Worm (Caenorhabditis elegans) whole organism, young adult: Measurements from ENCODE around the gene inso-1.

Experiments used
- F57C9.4 ChIP-seq: sonication (generic microtip); optimal IDR thresholded peaks from 2 replicates; lab custom pipeline; 2017; ENCODE audit warnings: mild to moderate bottlenecking, missing genetic modification characterization, missing compliant biosample characterization
- Y79H2A.3 ChIP-seq: fragments of 200-800 bp; sonication (Bioruptor generic); conservative IDR thresholded peaks from 2 replicates; pipeline ENCODE4 v1.3.6; 2022; ENCODE audit warnings: missing genetic modification reagents, missing genetic modification characterization, missing compliant biosample characterization
- athp-1 ChIP-seq: sonication (generic microtip); optimal IDR thresholded peaks from 2 replicates; lab custom pipeline; 2017; ENCODE audit warnings: mild to moderate bottlenecking, missing genetic modification characterization, missing compliant biosample characterization
- rec-8 ChIP-seq, 2 experiments: sonication (generic microtip); optimal IDR thresholded peaks; 2 replicates each; lab custom pipeline; 2016; ENCODE audit warnings: mild to moderate bottlenecking in 2 of 2, missing genetic modification characterization in 2 of 2, missing genetic modification reagents in 2 of 2, missing genotype in 2 of 2, missing biosample characterization in 1 of 2, missing compliant biosample characterization in 1 of 2, moderate library complexity in 1 of 2
- sea-2 ChIP-seq: fragments of 200-800 bp; sonication (Bioruptor generic); IDR thresholded peaks from 2 replicates; pipeline ENCODE4 v1.3.6; 2022; ENCODE audit warnings: missing genetic modification characterization, missing compliant biosample characterization
- snpc-4 ChIP-seq, 5 experiments: fragments of 150-350 bp in 1 of 5; sonication (generic microtip) in 4 of 5; optimal IDR thresholded peaks; 2 replicates each; lab custom pipeline; 2014 to 2018; ENCODE audit warnings: missing genetic modification characterization in 5 of 5, missing biosample characterization in 3 of 5, antibody characterized with exemption in 2 of 5, mild to moderate bottlenecking in 2 of 5, missing compliant biosample characterization in 2 of 5, missing genotype in 2 of 5, moderate library complexity in 2 of 5, missing genetic modification reagents in 1 of 5
- tbp1 ChIP-seq: fragments of 200-800 bp; sonication (Bioruptor generic); optimal IDR thresholded peaks from 2 replicates; lab custom pipeline; 2018; ENCODE audit warnings: mild to moderate bottlenecking, missing genetic modification characterization, missing compliant biosample characterization

ce11 chrX:1299849-1300248 lies at the start of gene inso-1:
- TF ChIP-seq Y79H2A.3 (GFP tag; lab: Robert Waterston, UW) (no peak), snpc-4 (GFP tag; optimal IDR thresholded peaks at IDR 0.05; lab: Kevin White, UChicago) (no peak), snpc-4 (tag; optimal IDR thresholded peaks at IDR 0.05; lab: Kevin White, UChicago) (no peak), sea-2 (GFP tag; lab: Robert Waterston, UW) (no peak), athp-1 (tag; lab: Kevin White, UChicago) (no peak), F57C9.4 (no peak), rec-8 (tag; optimal IDR thresholded peaks at IDR 0.05; lab: Kevin White, UChicago) (no peak), tbp1 (no peak)
